Worm (Caenorhabditis elegans): Measurements from ENCODE around the gene T18D3.5.

DNA sequence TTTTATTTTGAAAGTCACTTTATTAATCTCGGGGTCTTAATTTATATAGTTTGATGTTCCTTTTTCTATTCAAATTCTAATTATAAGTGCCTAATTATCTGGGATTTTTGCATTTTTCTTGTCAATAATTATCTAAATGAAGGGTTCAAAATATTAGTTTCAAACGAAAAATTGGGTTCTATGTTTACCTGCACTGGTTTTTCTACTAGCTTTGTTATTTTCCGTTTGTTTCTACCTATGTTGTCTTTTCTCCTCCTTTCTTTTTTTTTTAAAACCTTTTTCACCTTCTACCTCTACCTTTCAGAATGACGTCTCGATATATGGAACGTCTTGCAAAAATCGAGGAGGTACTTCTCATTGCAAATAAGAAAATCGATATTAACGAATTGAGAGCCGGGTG is 21.1 kb downstream of the T18D3.5 start, which contains the start of gene tbc-13:
- no peak for TF ChIP-seq hmbx-1 (tag; optimal IDR thresholded peaks at IDR 0.05)
- no peak for TF ChIP-seq ceh-13 (GFP tag; optimal IDR thresholded peaks at IDR 0.05)
- TF ChIP-seq tbx-11 (GFP tag; IDR thresholded peaks at IDR 0.05): no peak
- TF ChIP-seq ama-1 (optimal IDR thresholded peaks at IDR 0.05): no peak

Data from whole organism, early embryonic.